Worm (Caenorhabditis elegans) whole organism, mixed stage, embryonic: ENCODE measurements around the gene str-30.

Source experiments
- M03D4.4 ChIP-seq: sonication (generic microtip); optimal IDR thresholded peaks from 2 replicates; lab custom pipeline; 2017; ENCODE audit warnings: mild to moderate bottlenecking, missing genetic modification characterization, missing compliant biosample characterization
- bed-3 ChIP-seq: fragments of 200-800 bp; sonication (Bioruptor generic); optimal IDR thresholded peaks from 3 replicates; lab custom pipeline; 2018; ENCODE audit warnings: mild to moderate bottlenecking, missing genetic modification characterization, moderate library complexity, missing compliant biosample characterization
- blmp-1 ChIP-seq: fragments of 150-350 bp; optimal IDR thresholded peaks from 2 replicates; lab custom pipeline; 2014; ENCODE audit warnings: missing biosample characterization, missing genetic modification characterization
- ceh-39 ChIP-seq: fragments of 150-350 bp; optimal IDR thresholded peaks from 2 replicates; lab custom pipeline; 2014; ENCODE audit warnings: missing biosample characterization, missing genetic modification characterization
- ceh-83 ChIP-seq: fragments of 200-800 bp; sonication (Bioruptor generic); optimal IDR thresholded peaks from 2 replicates; lab custom pipeline; 2018; ENCODE audit warnings: mild to moderate bottlenecking, missing genetic modification characterization, missing compliant biosample characterization
- ces-1 ChIP-seq: fragments of 150-350 bp; optimal IDR thresholded peaks from 2 replicates; lab custom pipeline; 2014; ENCODE audit warnings: missing biosample characterization, missing genetic modification reagents, missing genetic modification characterization
- cnd-1 ChIP-seq: fragments of 200-800 bp; sonication (Bioruptor generic); optimal IDR thresholded peaks from 2 replicates; lab custom pipeline; 2018; ENCODE audit warnings: mild to moderate bottlenecking, missing genetic modification characterization, missing compliant biosample characterization
- drap-1 ChIP-seq: fragments of 200-800 bp; sonication (Bioruptor generic); optimal IDR thresholded peaks from 3 replicates; lab custom pipeline; 2018; ENCODE audit warnings: mild to moderate bottlenecking, missing genetic modification characterization, missing compliant biosample characterization
- elt-1 ChIP-seq: sonication (generic microtip); optimal IDR thresholded peaks from 2 replicates; lab custom pipeline; 2017; ENCODE audit warnings: missing genetic modification characterization, mild to moderate bottlenecking, missing compliant biosample characterization, antibody characterized with exemption, moderate library complexity, borderline replicate concordance; ENCODE audit not compliant: insufficient read depth
- elt-3 ChIP-seq: fragments of 150-350 bp; optimal IDR thresholded peaks from 2 replicates; lab custom pipeline; 2014; ENCODE audit warnings: missing biosample characterization, missing genetic modification characterization
- flh-1 ChIP-seq: fragments of 200-800 bp; sonication (Bioruptor generic); optimal IDR thresholded peaks from 2 replicates; lab custom pipeline; 2018; ENCODE audit warnings: mild to moderate bottlenecking, missing genetic modification characterization, moderate library complexity, missing compliant biosample characterization
- ham-2 ChIP-seq: fragments of 200-800 bp; sonication (Bioruptor generic); optimal IDR thresholded peaks from 2 replicates; lab custom pipeline; 2018; ENCODE audit warnings: mild to moderate bottlenecking, missing genetic modification characterization, missing compliant biosample characterization
- hlh-1 ChIP-seq: fragments of 150-350 bp; optimal IDR thresholded peaks from 2 replicates; lab custom pipeline; 2014; ENCODE audit warnings: missing biosample characterization, missing genetic modification reagents, missing genetic modification characterization
- lin-13 ChIP-seq: fragments of 150-350 bp; optimal IDR thresholded peaks from 2 replicates; lab custom pipeline; 2014; ENCODE audit warnings: missing biosample characterization, missing genetic modification characterization
- lin-32 ChIP-seq: fragments of 200-800 bp; sonication (Bioruptor generic); optimal IDR thresholded peaks from 2 replicates; lab custom pipeline; 2018; ENCODE audit warnings: mild to moderate bottlenecking, missing genetic modification characterization, missing compliant biosample characterization
- lsy-2 ChIP-seq: fragments of 150-350 bp; optimal IDR thresholded peaks from 2 replicates; lab custom pipeline; 2014; ENCODE audit warnings: missing biosample characterization, missing genetic modification characterization
- mab-5 ChIP-seq: fragments of 150-350 bp; optimal IDR thresholded peaks from 2 replicates; lab custom pipeline; 2014; ENCODE audit warnings: missing biosample characterization, missing genetic modification characterization
- mep-1 ChIP-seq: fragments of 150-350 bp; optimal IDR thresholded peaks from 2 replicates; lab custom pipeline; 2017; ENCODE audit warnings: missing biosample characterization, missing genetic modification reagents, missing genetic modification characterization, inconsistent platforms
- mls-2 ChIP-seq: sonication (generic microtip); optimal IDR thresholded peaks from 2 replicates; lab custom pipeline; 2016; ENCODE audit warnings: mild to moderate bottlenecking, missing genetic modification characterization, moderate library complexity, missing compliant biosample characterization
- nhr-12 ChIP-seq: fragments of 150-350 bp; optimal IDR thresholded peaks from 2 replicates; lab custom pipeline; 2014; ENCODE audit warnings: missing biosample characterization, missing genetic modification characterization
- nhr-2 ChIP-seq: fragments of 150-350 bp; optimal IDR thresholded peaks from 2 replicates; lab custom pipeline; 2014; ENCODE audit warnings: missing biosample characterization, missing genetic modification characterization
- nhr-237 ChIP-seq: fragments of 150-350 bp; optimal IDR thresholded peaks from 2 replicates; lab custom pipeline; 2014; ENCODE audit warnings: missing biosample characterization, missing genetic modification characterization
- nhr-28 ChIP-seq: fragments of 150-350 bp; optimal IDR thresholded peaks from 2 replicates; lab custom pipeline; 2014; ENCODE audit warnings: missing biosample characterization, missing genetic modification characterization
- nhr-76 ChIP-seq: sonication (generic microtip); optimal IDR thresholded peaks from 2 replicates; lab custom pipeline; 2017; ENCODE audit warnings: missing biosample characterization, missing genetic modification characterization
- pha-4 ChIP-seq: fragments of 150-350 bp; optimal IDR thresholded peaks from 2 replicates; lab custom pipeline; 2018; ENCODE audit warnings: missing biosample characterization, missing genetic modification reagents, missing genetic modification characterization
- sem-2 ChIP-seq: fragments of 200-800 bp; sonication (Bioruptor generic); optimal IDR thresholded peaks from 2 replicates; lab custom pipeline; 2018; ENCODE audit warnings: mild to moderate bottlenecking, missing genetic modification characterization, missing compliant biosample characterization
- snpc-4 ChIP-seq: fragments of 150-350 bp; optimal IDR thresholded peaks from 2 replicates; lab custom pipeline; 2014; ENCODE audit warnings: missing biosample characterization, missing genetic modification characterization
- sptf-1 ChIP-seq: sonication (generic microtip); optimal IDR thresholded peaks from 2 replicates; lab custom pipeline; 2017; ENCODE audit warnings: mild to moderate bottlenecking, missing genetic modification characterization, moderate library complexity, missing compliant biosample characterization
- tbx-8 ChIP-seq: fragments of 200-800 bp; sonication (Bioruptor generic); optimal IDR thresholded peaks from 2 replicates; lab custom pipeline; 2018; ENCODE audit warnings: mild to moderate bottlenecking, missing genetic modification characterization, moderate library complexity, missing compliant biosample characterization
- unc-120 ChIP-seq: sonication (generic microtip); optimal IDR thresholded peaks from 2 replicates; lab custom pipeline; 2017; ENCODE audit warnings: missing genetic modification characterization, missing compliant biosample characterization; ENCODE audit not compliant: poor library complexity, severe bottlenecking
- unc-62 ChIP-seq: fragments of 150-350 bp; optimal IDR thresholded peaks from 2 replicates; lab custom pipeline; 2014; ENCODE audit warnings: missing biosample characterization, missing genetic modification reagents, missing genetic modification characterization
- zip-8 ChIP-seq: fragments of 150-350 bp; optimal IDR thresholded peaks from 2 replicates; lab custom pipeline; 2014; ENCODE audit warnings: missing biosample characterization, missing genetic modification characterization

The str-30 gene

ce11 chrV:3685790-3686208, 39.1 kb upstream of the str-30 start, which contains the start of gene W08A12.2:
TSS of gene W08A12.2 (minus strand) at chrV:3685892.
- TF ChIP-seq nhr-237 (tag; lab: Kevin White, UChicago) (no peak), hlh-1 (peak; percentile 98), ces-1 (GFP tag; lab: Kevin White, UChicago) (no peak), sptf-1 (tag; lab: Kevin White, UChicago) (no peak), ceh-83 (GFP tag; lab: Kevin White, UChicago) (no peak), unc-62 (GFP tag; lab: Kevin White, UChicago) (peak; percentile 7), mab-5 (tag; lab: Kevin White, UChicago) (no peak), flh-1 (no peak), ham-2 (no peak), unc-120 (tag; lab: Kevin White, UChicago) (peak; percentile 58), ceh-39 (tag; lab: Kevin White, UChicago) (no peak), elt-3 (tag; lab: Kevin White, UChicago) (no peak), lin-32 (GFP tag; lab: Kevin White, UChicago) (no peak), zip-8 (no peak), drap-1 (GFP tag; lab: Kevin White, UChicago) (no peak), snpc-4 (tag; lab: Kevin White, UChicago) (no peak), nhr-12 (tag; lab: Kevin White, UChicago) (no peak), nhr-2 (peak; percentile 25), lsy-2 (tag; lab: Kevin White, UChicago) (no peak), M03D4.4 (tag; lab: Kevin White, UChicago) (no peak), lin-13 (tag; lab: Kevin White, UChicago) (no peak)

ce11 chrV:3686292-3686691, 38.6 kb upstream of the str-30 start:
- TF ChIP-seq nhr-28 (tag; lab: Kevin White, UChicago) (no peak), lsy-2 (tag; lab: Kevin White, UChicago) (peak; percentile 47)
- TF ChIP-seq, all 35 proteins: peak for 1

ce11 chrV:3686899-3687298, 38.0 kb upstream of the str-30 start, which contains the start of gene unc-132:
TSS of gene unc-132 (plus strand) at chrV:3687106.
- TF ChIP-seq sptf-1 (tag; lab: Kevin White, UChicago) (no peak), zip-8 (no peak), elt-3 (tag; lab: Kevin White, UChicago) (no peak), bed-3 (GFP tag; lab: Kevin White, UChicago) (no peak), nhr-2 (no peak), flh-1 (no peak), M03D4.4 (tag; lab: Kevin White, UChicago) (no peak), nhr-76 (tag; lab: Kevin White, UChicago) (no peak), mls-2 (tag; lab: Kevin White, UChicago) (no peak), nhr-28 (tag; lab: Kevin White, UChicago) (no peak), pha-4 (tag; lab: Kevin White, UChicago) (no peak), sem-2 (GFP tag; lab: Kevin White, UChicago) (no peak), hlh-1 (no peak), tbx-8 (GFP tag; lab: Kevin White, UChicago) (no peak), mep-1 (tag; lab: Kevin White, UChicago) (no peak)
- TF ChIP-seq, all 35 proteins: peak for 0

- TF ChIP-seq mls-2 (tag; lab: Kevin White, UChicago) (no peak), blmp-1 (tag; lab: Kevin White, UChicago) (no peak), elt-1 (no peak), drap-1 (GFP tag; lab: Kevin White, UChicago) (no peak), sem-2 (GFP tag; lab: Kevin White, UChicago) (no peak), unc-120 (tag; lab: Kevin White, UChicago) (no peak), lin-13 (tag; lab: Kevin White, UChicago) (no peak), mep-1 (tag; lab: Kevin White, UChicago) (peak; percentile 15), nhr-28 (tag; lab: Kevin White, UChicago) (no peak), hlh-1 (peak; percentile 56), lin-32 (GFP tag; lab: Kevin White, UChicago) (peak; percentile 74), ces-1 (GFP tag; lab: Kevin White, UChicago) (peak; percentile 14), cnd-1 (tag; lab: Kevin White, UChicago) (peak; percentile 70)
- TF ChIP-seq, all 35 proteins: peak for 5
These were observed 36.1 kb upstream of the str-30 start for ce11 chrV:3688733-3689132.
